Worm (Caenorhabditis elegans) whole organism, L4 larva: ENCODE results near the gene wago-10.

Source experiments
- ceh-82 ChIP-seq: sonication (generic microtip); optimal IDR thresholded peaks from 2 replicates; lab custom pipeline; 2017; ENCODE audit warnings: missing biosample characterization, missing genetic modification characterization
- ctbp-1 ChIP-seq: fragments of 200-800 bp; sonication (Bioruptor generic); IDR thresholded peaks from 2 replicates; pipeline ENCODE4 v1.3.6; 2022; ENCODE audit warnings: missing genetic modification reagents, missing genetic modification characterization, missing compliant biosample characterization
- dmd-8 ChIP-seq: fragments of 200-800 bp; sonication (Bioruptor generic); IDR thresholded peaks from 2 replicates; pipeline ENCODE4 v1.3.6; 2022; ENCODE audit warnings: missing genetic modification characterization, missing compliant biosample characterization
- egl-27 ChIP-seq: sonication (generic microtip); optimal IDR thresholded peaks from 3 replicates; lab custom pipeline; 2017; ENCODE audit warnings: missing biosample characterization, missing genetic modification reagents, missing genetic modification characterization
- fos-1 ChIP-seq: fragments of 150-350 bp; optimal IDR thresholded peaks from 2 replicates; lab custom pipeline; 2014; ENCODE audit warnings: missing biosample characterization, missing genetic modification characterization
- unc-130 ChIP-seq: sonication (generic microtip); optimal IDR thresholded peaks from 2 replicates; lab custom pipeline; 2016; ENCODE audit warnings: missing genetic modification reagents, missing genetic modification characterization, missing compliant biosample characterization

- TF ChIP-seq egl-27 (tag; lab: Kevin White, UChicago) (no peak), ceh-82 (tag; lab: Kevin White, UChicago) (no peak), fos-1 (no peak), ctbp-1 (no peak), dmd-8 (no peak), unc-130 (GFP tag; lab: Kevin White, UChicago) (no peak)
These were observed 42.3 kb downstream of the wago-10 start, which contains the start of gene lipl-5 for ce11 chrV:385488-385887.
